Worm (Caenorhabditis elegans): ENCODE data around the gene baf-1.

Gene baf-1

ce11 chrIII:9494209-9494608 is 26.9 kb downstream of the baf-1 start:
- TF ChIP-seq mxl-1 (tag; optimal IDR thresholded peaks at IDR 0.05), result no peak
- TF ChIP-seq zim-3 (tag; optimal IDR thresholded peaks at IDR 0.05), result no peak
- TF ChIP-seq hlh-12 (tag; optimal IDR thresholded peaks at IDR 0.05), result no peak
- no peak for TF ChIP-seq hmg-20 (GFP tag; IDR thresholded peaks at IDR 0.05)
- TF ChIP-seq ets-4 (GFP tag; optimal IDR thresholded peaks at IDR 0.05), result no peak
- TF ChIP-seq akir-1 (GFP tag; optimal IDR thresholded peaks at IDR 0.05), result no peak

DNA sequence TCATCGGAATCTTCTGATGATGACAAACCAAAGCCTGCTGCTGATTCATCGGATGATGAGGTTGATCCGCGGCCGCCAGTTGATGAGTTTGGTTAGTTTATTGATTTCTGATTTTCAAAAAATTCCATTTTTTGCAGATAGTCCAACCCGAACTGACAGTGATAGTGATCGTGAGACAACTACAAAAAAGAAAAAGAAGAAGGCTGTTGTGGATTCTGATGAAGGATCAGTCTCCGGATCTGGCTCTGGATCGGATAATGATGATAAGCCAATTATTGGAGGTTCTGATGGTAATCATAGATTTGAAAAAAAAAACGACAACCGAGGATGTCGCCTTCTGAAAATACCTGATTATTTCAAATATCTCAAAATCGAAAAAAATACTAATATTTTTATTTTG is 28.8 kb downstream of the baf-1 start:
- TF ChIP-seq nhr-120 (GFP tag; IDR thresholded peaks at IDR 0.05) (no peak), lag-1 (GFP tag; IDR thresholded peaks at IDR 0.05) (no peak), ceh-40 (GFP tag; IDR thresholded peaks at IDR 0.05) (no peak), F10E7.11 (tag; optimal IDR thresholded peaks at IDR 0.05) (no peak), ztf-25 (GFP tag; IDR thresholded peaks at IDR 0.05) (no peak), K11D2.4 (GFP tag; IDR thresholded peaks at IDR 0.05) (no peak), nfya-2 (GFP tag; IDR thresholded peaks at IDR 0.05) (no peak), dpff-1 (tag; optimal IDR thresholded peaks at IDR 0.05) (no peak), T07F8.4 (tag; optimal IDR thresholded peaks at IDR 0.05) (no peak), tbp1 (GFP tag; optimal IDR thresholded peaks at IDR 0.05) (no peak)

ce11 chrIII:9497412-9497811 is 30.1 kb downstream of the baf-1 start:
- TF ChIP-seq repo-1 (tag; optimal IDR thresholded peaks at IDR 0.05) (no peak), F22D6.2 (tag; optimal IDR thresholded peaks at IDR 0.05) (no peak), xnd-1 (tag; optimal IDR thresholded peaks at IDR 0.05) (no peak), lsl-1 (GFP tag; optimal IDR thresholded peaks at IDR 0.05) (no peak), gei-17 (GFP tag; optimal IDR thresholded peaks at IDR 0.05) (no peak), ceh-58 (GFP tag; IDR thresholded peaks at IDR 0.05) (no peak), F49E8.2 (tag; optimal IDR thresholded peaks at IDR 0.05; ENCODE audit: insufficient read depth) (no peak), lin-35 (GFP tag; optimal IDR thresholded peaks at IDR 0.05) (no peak), somi-1 (GFP tag; optimal IDR thresholded peaks at IDR 0.05) (no peak), F52B5.7 (tag; optimal IDR thresholded peaks at IDR 0.05) (no peak), let-607 (tag; optimal IDR thresholded peaks at IDR 0.05) (no peak), snpc-1.1 (tag; optimal IDR thresholded peaks at IDR 0.05; ENCODE audit: insufficient read depth) (no peak), F10E7.11 (tag; optimal IDR thresholded peaks at IDR 0.05) (no peak), mcd-1 (GFP tag; IDR thresholded peaks at IDR 0.05) (no peak), ceh-91 (GFP tag; IDR thresholded peaks at IDR 0.05) (no peak)

DNA sequence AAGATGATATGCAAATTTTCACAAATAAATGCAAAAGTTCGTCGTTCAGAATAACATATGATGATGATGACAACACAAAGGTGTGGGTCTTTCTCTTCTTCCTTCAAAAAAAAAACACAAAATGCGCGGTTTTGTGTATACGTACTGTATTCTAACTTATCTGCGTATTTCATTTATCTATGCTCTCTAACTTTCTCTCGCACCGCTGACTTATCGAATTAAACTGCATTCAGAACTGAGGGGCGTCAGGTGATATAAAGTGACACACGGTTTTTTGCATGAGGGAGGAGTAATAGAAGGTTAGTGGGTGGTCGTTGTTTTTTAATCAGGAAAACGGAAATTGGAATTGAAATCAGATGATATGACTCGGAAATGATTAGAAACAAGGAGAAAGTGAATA is 33.0 kb downstream of the baf-1 start, which contains the start of gene sod-4:
Gene sod-4 (minus strand): TSS at position 109 of the 400 bp plus-strand sequence.
- TF ChIP-seq nhr-80 (tag; optimal IDR thresholded peaks at IDR 0.05), result peak; percentile 47
- TF ChIP-seq F57C9.4 (tag; optimal IDR thresholded peaks at IDR 0.05), result no peak
- TF ChIP-seq nfyb-1 (GFP tag; IDR thresholded peaks at IDR 0.05), result no peak
- TF ChIP-seq him-1 (tag; optimal IDR thresholded peaks at IDR 0.05), result no peak
- no peak for TF ChIP-seq egrh-3 (GFP tag; IDR thresholded peaks at IDR 0.05)
- TF ChIP-seq ccch-3 (GFP tag; optimal IDR thresholded peaks at IDR 0.05), result no peak
- no peak for TF ChIP-seq nhr-120 (GFP tag; IDR thresholded peaks at IDR 0.05)
- no peak for TF ChIP-seq cebp-1 (GFP tag; IDR thresholded peaks at IDR 0.05)
- TF ChIP-seq cebp-1 (tag; optimal IDR thresholded peaks at IDR 0.05), result peak; percentile 25
- TF ChIP-seq let-526 (GFP tag; IDR thresholded peaks at IDR 0.05), result no peak
- TF ChIP-seq hmg-1.2 (GFP tag; IDR thresholded peaks at IDR 0.05), result peak; percentile 45; the same call in 1 of the 2 replicates
- TF ChIP-seq attf-5 (GFP tag; optimal IDR thresholded peaks at IDR 0.05), result peak; percentile 12
- no peak for TF ChIP-seq repo-1 (tag; optimal IDR thresholded peaks at IDR 0.05)
- TF ChIP-seq xnd-1 (tag; optimal IDR thresholded peaks at IDR 0.05), result no peak
